Worm (Caenorhabditis elegans) whole organism, late embryonic: ENCODE data around the gene F17C8.3.
A peak's percentile ranks its signal among the peaks of the same experiment; 100 is the strongest.

Experiments
- C08G9.2 ChIP-seq: sonication (generic microtip); optimal IDR thresholded peaks from 2 replicates; lab custom pipeline; 2016; ENCODE audit warnings: mild to moderate bottlenecking, missing genetic modification characterization, moderate library complexity, missing compliant biosample characterization
- C38D4.7 ChIP-seq: fragments of 200-800 bp; sonication (Bioruptor generic); optimal IDR thresholded peaks from 2 replicates; lab custom pipeline; 2018; ENCODE audit warnings: mild to moderate bottlenecking, missing genetic modification characterization, moderate library complexity, missing compliant biosample characterization
- K02D7.2 ChIP-seq: sonication (generic microtip); optimal IDR thresholded peaks from 2 replicates; lab custom pipeline; 2017; ENCODE audit warnings: mild to moderate bottlenecking, missing genetic modification characterization, missing compliant biosample characterization
- K09A11.1 ChIP-seq: sonication (generic microtip); optimal IDR thresholded peaks from 2 replicates; lab custom pipeline; 2017; ENCODE audit warnings: antibody characterized with exemption, mild to moderate bottlenecking, missing genetic modification characterization, missing compliant biosample characterization; ENCODE audit not compliant: insufficient read depth
- T23F11.4 ChIP-seq: fragments of 200-800 bp; sonication (Bioruptor generic); optimal IDR thresholded peaks from 2 replicates; lab custom pipeline; 2018; ENCODE audit warnings: mild to moderate bottlenecking, missing genetic modification characterization, missing compliant biosample characterization
- Y22D7AL.16 ChIP-seq: sonication (generic microtip); optimal IDR thresholded peaks from 2 replicates; lab custom pipeline; 2016; ENCODE audit warnings: missing genetic modification characterization, missing compliant biosample characterization
- ama-1 ChIP-seq: fragments of 150-350 bp; optimal IDR thresholded peaks from 2 replicates; lab custom pipeline; 2014
- ceh-18 ChIP-seq: sonication (generic microtip); optimal IDR thresholded peaks from 2 replicates; lab custom pipeline; 2016; ENCODE audit warnings: missing genetic modification characterization, missing compliant biosample characterization
- ceh-2 ChIP-seq: sonication (generic microtip); optimal IDR thresholded peaks from 2 replicates; lab custom pipeline; 2016; ENCODE audit warnings: missing genotype, missing genetic modification characterization, missing compliant biosample characterization
- ceh-22 ChIP-seq: sonication (generic microtip); optimal IDR thresholded peaks from 2 replicates; lab custom pipeline; 2017; ENCODE audit warnings: missing biosample characterization, missing genetic modification characterization
- ceh-30 ChIP-seq: fragments of 150-350 bp; optimal IDR thresholded peaks from 2 replicates; lab custom pipeline; 2014; ENCODE audit warnings: missing biosample characterization, missing genetic modification characterization
- ceh-31 ChIP-seq: sonication (generic microtip); optimal IDR thresholded peaks from 2 replicates; lab custom pipeline; 2016; ENCODE audit warnings: missing genetic modification characterization, missing compliant biosample characterization
- ceh-34 ChIP-seq: sonication (generic microtip); optimal IDR thresholded peaks from 2 replicates; lab custom pipeline; 2016; ENCODE audit warnings: mild to moderate bottlenecking, missing genetic modification characterization, missing compliant biosample characterization
- ceh-45 ChIP-seq: fragments of 200-800 bp; sonication (Bioruptor generic); IDR thresholded peaks from 2 replicates; pipeline ENCODE4 v1.3.6; 2022; ENCODE audit warnings: missing genetic modification reagents, missing genetic modification characterization, missing compliant biosample characterization
- ceh-48 ChIP-seq: sonication (generic microtip); optimal IDR thresholded peaks from 2 replicates; lab custom pipeline; 2016; ENCODE audit warnings: missing genetic modification characterization, inconsistent platforms, missing compliant biosample characterization
- dmd-4 ChIP-seq: sonication (generic microtip); optimal IDR thresholded peaks from 2 replicates; lab custom pipeline; 2016; ENCODE audit warnings: borderline replicate concordance, missing genetic modification characterization, missing compliant biosample characterization
- dve-1 ChIP-seq: sonication (generic microtip); optimal IDR thresholded peaks from 2 replicates; lab custom pipeline; 2017; ENCODE audit warnings: antibody characterized with exemption, mild to moderate bottlenecking, missing genetic modification characterization, missing compliant biosample characterization
- elt-2 ChIP-seq: sonication (generic microtip); optimal IDR thresholded peaks from 2 replicates; lab custom pipeline; 2016; ENCODE audit warnings: missing genetic modification reagents, missing genetic modification characterization, missing compliant biosample characterization
- elt-4 ChIP-seq: sonication (generic microtip); optimal IDR thresholded peaks from 2 replicates; lab custom pipeline; 2016; ENCODE audit warnings: missing genetic modification characterization, missing compliant biosample characterization
- ets-4 ChIP-seq: sonication (generic microtip); optimal IDR thresholded peaks from 2 replicates; lab custom pipeline; 2016; ENCODE audit warnings: missing genetic modification characterization, missing compliant biosample characterization
- eyg-1 ChIP-seq: sonication (generic microtip); optimal IDR thresholded peaks from 2 replicates; lab custom pipeline; 2016; ENCODE audit warnings: missing genotype, missing genetic modification characterization, missing compliant biosample characterization
- fax-1 ChIP-seq: sonication (generic microtip); optimal IDR thresholded peaks from 2 replicates; lab custom pipeline; 2016; ENCODE audit warnings: missing genotype, missing genetic modification characterization, missing compliant biosample characterization
- fkh-10 ChIP-seq: fragments of 150-350 bp; optimal IDR thresholded peaks from 2 replicates; lab custom pipeline; 2014; ENCODE audit warnings: missing biosample characterization, missing genetic modification reagents, missing genetic modification characterization
- hlh-13 ChIP-seq: fragments of 200-800 bp; sonication (Bioruptor generic); optimal IDR thresholded peaks from 2 replicates; lab custom pipeline; 2018; ENCODE audit warnings: mild to moderate bottlenecking, missing genetic modification characterization, missing compliant biosample characterization
- hlh-8 ChIP-seq: sonication (generic microtip); optimal IDR thresholded peaks from 2 replicates; lab custom pipeline; 2016; ENCODE audit warnings: missing genotype, missing genetic modification characterization, missing compliant biosample characterization
- lim-6 ChIP-seq: sonication (generic microtip); optimal IDR thresholded peaks from 2 replicates; lab custom pipeline; 2016; ENCODE audit warnings: missing genetic modification characterization, missing compliant biosample characterization
- nfya-1 ChIP-seq: sonication (generic microtip); optimal IDR thresholded peaks from 2 replicates; lab custom pipeline; 2017; ENCODE audit warnings: missing genetic modification characterization, mild to moderate bottlenecking, missing compliant biosample characterization, antibody characterized with exemption, moderate library complexity
- nhr-11 ChIP-seq: fragments of 150-350 bp; optimal IDR thresholded peaks from 2 replicates; lab custom pipeline; 2014; ENCODE audit warnings: missing biosample characterization, missing genetic modification characterization
- odd-2 ChIP-seq: sonication (generic microtip); optimal IDR thresholded peaks from 2 replicates; lab custom pipeline; 2017; ENCODE audit warnings: antibody characterized with exemption, mild to moderate bottlenecking, missing genetic modification characterization, missing compliant biosample characterization
- pag-3 ChIP-seq: sonication (generic microtip); optimal IDR thresholded peaks from 2 replicates; lab custom pipeline; 2016; ENCODE audit warnings: missing compliant biosample characterization, missing genetic modification characterization, borderline replicate concordance
- pat-9 ChIP-seq: fragments of 200-800 bp; sonication (Bioruptor generic); optimal IDR thresholded peaks from 2 replicates; lab custom pipeline; 2018; ENCODE audit warnings: mild to moderate bottlenecking, missing genetic modification characterization, moderate library complexity, missing compliant biosample characterization
- pax-1 ChIP-seq: fragments of 150-350 bp; optimal IDR thresholded peaks from 2 replicates; lab custom pipeline; 2014; ENCODE audit warnings: missing biosample characterization, missing genetic modification characterization
- pqm-1 ChIP-seq: sonication (generic microtip); optimal IDR thresholded peaks from 2 replicates; lab custom pipeline; 2016; ENCODE audit warnings: missing genetic modification characterization, missing compliant biosample characterization
- pros-1 ChIP-seq: fragments of 150-350 bp; optimal IDR thresholded peaks from 2 replicates; lab custom pipeline; 2014; ENCODE audit warnings: missing biosample characterization, missing genetic modification reagents, missing genetic modification characterization
- sdc-2 ChIP-seq: sonication (generic microtip); optimal IDR thresholded peaks from 2 replicates; lab custom pipeline; 2016; ENCODE audit warnings: missing genotype, missing genetic modification characterization, missing compliant biosample characterization
- sox-2 ChIP-seq: fragments of 200-800 bp; sonication (Bioruptor generic); IDR thresholded peaks from 2 replicates; pipeline ENCODE4 v1.3.6; 2022; ENCODE audit warnings: missing genetic modification reagents, missing genetic modification characterization, missing compliant biosample characterization
- sox-4 ChIP-seq: sonication (generic microtip); optimal IDR thresholded peaks from 2 replicates; lab custom pipeline; 2017; ENCODE audit warnings: mild to moderate bottlenecking, missing genetic modification characterization, inconsistent platforms, missing compliant biosample characterization
- syd-9 ChIP-seq: sonication (generic microtip); optimal IDR thresholded peaks from 2 replicates; lab custom pipeline; 2016; ENCODE audit warnings: mild to moderate bottlenecking, missing genetic modification characterization, moderate library complexity, missing compliant biosample characterization
- tbx-2 ChIP-seq: sonication (generic microtip); optimal IDR thresholded peaks from 2 replicates; lab custom pipeline; 2016; ENCODE audit warnings: missing genetic modification characterization, missing compliant biosample characterization
- tbx-7 ChIP-seq: sonication (generic microtip); optimal IDR thresholded peaks from 2 replicates; lab custom pipeline; 2016; ENCODE audit warnings: missing genotype, missing genetic modification characterization, missing compliant biosample characterization
- unc-3 ChIP-seq, 2 experiments: fragments of 200-800 bp in 1 of 2; sonication (Bioruptor generic) in 1 of 2; sonication (generic microtip) in 1 of 2; conservative IDR thresholded peaks in 1 of 2; optimal IDR thresholded peaks in 1 of 2; 2 replicates each; pipeline versions ENCODE4 v1.3.6 to Lab custom; 2016 to 2022; ENCODE audit warnings: missing compliant biosample characterization in 2 of 2, missing genetic modification characterization in 2 of 2, missing genetic modification reagents in 1 of 2
- unc-42 ChIP-seq: sonication (generic microtip); optimal IDR thresholded peaks from 2 replicates; lab custom pipeline; 2016; ENCODE audit warnings: missing genotype, missing genetic modification characterization, missing compliant biosample characterization
- unc-55 ChIP-seq: sonication (generic microtip); optimal IDR thresholded peaks from 2 replicates; lab custom pipeline; 2017; ENCODE audit warnings: missing biosample characterization, missing genetic modification reagents, missing genetic modification characterization
- zip-5 ChIP-seq: sonication (generic microtip); optimal IDR thresholded peaks from 2 replicates; lab custom pipeline; 2016; ENCODE audit warnings: missing genetic modification characterization, missing compliant biosample characterization
- ztf-16 ChIP-seq: sonication (generic microtip); optimal IDR thresholded peaks from 2 replicates; lab custom pipeline; 2017; ENCODE audit warnings: missing genetic modification characterization, missing compliant biosample characterization

F17C8.3 gene

DNA sequence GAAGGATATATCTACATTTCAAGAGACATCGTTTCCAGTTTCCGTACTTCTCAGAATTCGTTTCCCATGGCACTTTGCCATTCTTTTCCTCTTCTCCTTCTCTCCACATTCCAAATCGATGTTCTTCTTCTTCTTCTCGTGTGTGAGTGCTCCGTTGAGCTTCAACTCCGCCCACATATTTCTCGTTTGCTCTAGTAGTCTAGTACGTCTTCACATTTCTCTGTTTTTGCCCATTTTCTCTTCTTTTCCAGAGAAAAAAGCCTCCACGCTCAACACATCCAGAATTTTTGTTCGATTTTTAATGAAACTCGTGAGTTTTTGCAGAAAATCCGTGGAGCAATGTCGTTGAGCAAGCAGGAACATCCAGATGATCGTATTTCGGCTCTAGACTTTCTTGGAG, 22.8 kb upstream of the F17C8.3 start, which contains the start of gene T04A8.18:
T04A8.18 (plus strand) TSS at position 301 of the 400 bp plus-strand sequence.
- TF ChIP-seq pag-3 (tag; lab: Kevin White, UChicago) (no peak), ets-4 (tag; lab: Kevin White, UChicago) (no peak), elt-4 (tag; lab: Kevin White, UChicago) (no peak)

DNA sequence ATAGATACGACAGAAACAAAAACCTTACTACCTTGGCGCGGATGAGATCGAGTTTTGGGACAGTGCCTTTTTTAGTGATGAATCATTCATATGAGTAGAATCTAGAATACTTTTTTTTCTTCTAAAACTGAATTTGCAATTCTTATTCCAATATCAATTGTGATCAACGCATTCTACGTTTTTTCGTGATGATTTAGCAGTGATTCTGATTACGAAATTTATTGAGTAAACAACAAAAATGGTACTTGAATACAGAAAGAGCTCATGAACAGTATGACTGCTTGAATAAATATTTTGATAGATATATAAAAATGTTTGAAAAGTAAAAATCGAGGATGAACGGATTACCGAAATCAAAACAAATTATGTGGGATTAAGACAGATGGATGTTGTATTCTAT, 16.6 kb upstream of the F17C8.3 start, which contains the start of gene him-18:
him-18 (minus strand) TSS at position 101 of the 400 bp plus-strand sequence.
- TF ChIP-seq T23F11.4: no peak
- TF ChIP-seq ceh-22 (tag; lab: Kevin White, UChicago): no peak
- TF ChIP-seq elt-2: no peak
- TF ChIP-seq ztf-16 (tag; lab: Kevin White, UChicago): no peak
- TF ChIP-seq ceh-48: no peak
- no peak for TF ChIP-seq tbx-2
- no peak for TF ChIP-seq K02D7.2
- no peak for TF ChIP-seq hlh-8
- TF ChIP-seq pax-1 (tag; lab: Kevin White, UChicago): no peak
- no peak for TF ChIP-seq unc-3 (GFP tag; conservative IDR thresholded peaks at IDR 0.05; lab: Robert Waterston, UW)
- no peak for TF ChIP-seq unc-3 (tag; optimal IDR thresholded peaks at IDR 0.05; lab: Kevin White, UChicago)
- TF ChIP-seq C08G9.2: no peak
- no peak for TF ChIP-seq Y22D7AL.16 (tag; lab: Kevin White, UChicago)

DNA sequence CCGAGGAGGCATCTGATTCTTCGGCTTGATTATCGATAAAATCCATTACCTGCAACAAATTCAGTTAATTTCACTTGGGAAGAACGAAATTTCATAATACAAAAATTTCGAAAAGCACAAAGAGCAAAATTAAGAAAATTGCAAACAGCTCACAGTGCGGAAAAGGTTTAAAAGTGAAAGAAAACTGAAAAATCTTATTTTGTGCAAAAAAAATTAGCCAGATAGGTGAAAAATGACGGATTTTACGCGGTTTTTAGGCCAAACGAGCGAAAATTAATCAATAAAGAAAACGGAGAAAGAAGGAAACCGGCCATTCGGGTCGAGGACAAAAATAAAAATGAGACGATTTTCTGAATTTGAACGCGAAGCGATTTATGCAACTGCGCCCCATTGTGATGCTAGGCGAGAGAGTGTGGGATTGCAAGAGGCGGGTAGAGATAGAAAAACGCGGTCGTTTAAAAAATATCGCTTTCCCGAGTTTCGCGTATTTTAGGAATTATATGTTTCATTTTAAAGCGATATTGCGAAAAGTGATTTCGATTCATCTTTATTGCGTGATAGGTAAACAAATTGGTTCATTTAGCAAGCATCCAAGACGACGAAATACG, 11.0 kb upstream of the F17C8.3 start, which contains the start of gene emb-5:
emb-5 (minus strand) TSS at position 51 of the 608 bp plus-strand sequence.
- TF ChIP-seq ceh-34 (tag; lab: Kevin White, UChicago) (peak; percentile 17), dve-1 (peak; percentile 22), ceh-45 (no peak), ceh-31 (tag; lab: Kevin White, UChicago) (peak; percentile 42), pax-1 (tag; lab: Kevin White, UChicago) (peak; percentile 43), tbx-2 (peak; percentile 1), unc-42 (tag; lab: Kevin White, UChicago) (peak; percentile 36), unc-55 (GFP tag; lab: Kevin White, UChicago) (peak; percentile 21), sox-2 (GFP tag; lab: Robert Waterston, UW) (peak; percentile 29; the same call in 1 of the 2 replicates), C38D4.7 (no peak)
- TF ChIP-seq, all 69 proteins: peak for 8

DNA sequence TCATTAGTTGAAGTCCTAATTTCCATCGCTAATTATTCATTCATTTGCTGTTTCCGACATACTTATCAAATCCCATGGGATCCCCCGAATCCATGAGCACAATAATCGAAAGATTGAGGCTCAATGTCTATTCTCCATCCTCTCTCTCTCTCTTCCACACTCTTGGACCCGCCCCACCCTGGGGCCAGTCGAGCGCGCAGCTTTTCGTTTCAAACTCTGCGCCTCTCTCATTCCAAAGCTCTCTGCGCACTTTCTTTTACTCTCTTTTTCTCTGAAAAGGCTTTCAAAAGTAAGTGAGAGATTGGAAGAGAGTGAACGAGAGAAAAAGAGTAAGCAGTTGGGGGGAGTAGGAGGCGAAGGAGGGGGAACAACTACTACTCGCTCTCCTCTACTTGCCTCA, 10.0 kb upstream of the F17C8.3 start, which contains the start of gene acy-1:
acy-1 (plus strand) TSS at position 346 of the 400 bp plus-strand sequence.
- TF ChIP-seq C38D4.7: no peak
- no peak for TF ChIP-seq odd-2 (tag; lab: Kevin White, UChicago)
- TF ChIP-seq dmd-4 (tag; lab: Kevin White, UChicago): no peak
- TF ChIP-seq pqm-1 (tag; lab: Kevin White, UChicago): no peak
- TF ChIP-seq elt-4 (tag; lab: Kevin White, UChicago): no peak
- peak; percentile 0 for TF ChIP-seq eyg-1
- TF ChIP-seq pros-1 (tag; lab: Kevin White, UChicago): no peak
- no peak for TF ChIP-seq fax-1 (tag; lab: Kevin White, UChicago)
- TF ChIP-seq ceh-48: no peak
- TF ChIP-seq K09A11.1 (tag; lab: Kevin White, UChicago): no peak
- TF ChIP-seq ceh-45: no peak
- peak; percentile 25 for TF ChIP-seq sox-4 (tag; lab: Kevin White, UChicago)
- no peak for TF ChIP-seq lim-6
- peak; percentile 80 for TF ChIP-seq unc-42 (tag; lab: Kevin White, UChicago)
- TF ChIP-seq hlh-8: peak; percentile 18
- TF ChIP-seq ama-1: no peak
- no peak for TF ChIP-seq pat-9 (tag; lab: Kevin White, UChicago)
- TF ChIP-seq hlh-13 (GFP tag; lab: Kevin White, UChicago): no peak
- TF ChIP-seq ceh-2 (tag; lab: Kevin White, UChicago): peak; percentile 38
- no peak for TF ChIP-seq sox-2 (GFP tag; lab: Robert Waterston, UW)
- no peak for TF ChIP-seq fkh-10 (GFP tag; lab: Kevin White, UChicago)
- peak; percentile 89 for TF ChIP-seq ceh-18 (tag; lab: Kevin White, UChicago)
- TF ChIP-seq syd-9 (tag; lab: Kevin White, UChicago): peak; percentile 1
- TF ChIP-seq tbx-7 (tag; lab: Kevin White, UChicago): no peak
- TF ChIP-seq nfya-1 (tag; lab: Kevin White, UChicago): peak; percentile 90
- peak; percentile 90 for TF ChIP-seq unc-55 (GFP tag; lab: Kevin White, UChicago)
- no peak for TF ChIP-seq ceh-30 (tag; lab: Kevin White, UChicago)
- no peak for TF ChIP-seq nhr-11 (tag; lab: Kevin White, UChicago)
- TF ChIP-seq C08G9.2: peak; percentile 65
- no peak for TF ChIP-seq zip-5
- peak; percentile 40 for TF ChIP-seq sdc-2 (tag; lab: Kevin White, UChicago)
- TF ChIP-seq K02D7.2: no peak
